Fruit fly (Drosophila melanogaster) whole organism, embryonic: Measurements from ENCODE around the gene Drs.

ENCODE experiments used
- CG10274 ChIP-seq: fragments of 200-800 bp; sonication (Bioruptor generic); optimal IDR thresholded peaks from 3 replicates; lab custom pipeline; 2017; ENCODE audit warnings: missing biosample characterization, mild to moderate bottlenecking, missing genetic modification characterization
- CG10979 ChIP-seq: fragments of 200-800 bp; sonication (Bioruptor generic); optimal IDR thresholded peaks from 2 replicates; lab custom pipeline; 2018; ENCODE audit warnings: missing biosample characterization, mild to moderate bottlenecking, missing genetic modification characterization, moderate library complexity
- CG12769 ChIP-seq: fragments of 200-800 bp; sonication (Bioruptor generic); optimal IDR thresholded peaks from 2 replicates; lab custom pipeline; 2019; ENCODE audit warnings: missing biosample characterization, mild to moderate bottlenecking, missing genetic modification characterization, moderate library complexity
- CG14710 ChIP-seq: fragments of 200-800 bp; sonication (Bioruptor generic); optimal IDR thresholded peaks from 3 replicates; lab custom pipeline; 2019; ENCODE audit warnings: missing biosample characterization, mild to moderate bottlenecking, missing genetic modification characterization, moderate library complexity
- CG15479 ChIP-seq: fragments of 200-800 bp; sonication (Bioruptor generic); optimal IDR thresholded peaks from 3 replicates; lab custom pipeline; 2019; ENCODE audit warnings: missing biosample characterization, mild to moderate bottlenecking, missing genetic modification characterization, moderate library complexity
- CG1603 ChIP-seq: fragments of 200-800 bp; sonication (Bioruptor generic); optimal IDR thresholded peaks from 2 replicates; lab custom pipeline; 2019; ENCODE audit warnings: missing biosample characterization, mild to moderate bottlenecking, missing genetic modification characterization, moderate library complexity
- CG1647 ChIP-seq: fragments of 200-800 bp; sonication (Bioruptor generic); optimal IDR thresholded peaks from 3 replicates; lab custom pipeline; 2016; ENCODE audit warnings: missing biosample characterization, missing genetic modification characterization
- CG17829 ChIP-seq: fragments of 200-800 bp; optimal IDR thresholded peaks from 2 replicates; lab custom pipeline; 2019; ENCODE audit warnings: missing biosample characterization, mild to moderate bottlenecking, missing genetic modification characterization, moderate library complexity
- CG18619 ChIP-seq: fragments of 200-800 bp; sonication (Bioruptor generic); optimal IDR thresholded peaks from 3 replicates; lab custom pipeline; 2017; ENCODE audit warnings: missing biosample characterization, mild to moderate bottlenecking, missing genetic modification characterization
- CG2199 ChIP-seq: fragments of 200-800 bp; sonication (Bioruptor generic); IDR thresholded peaks from 3 replicates; pipeline ENCODE4 v1.3.6; 2022; ENCODE audit warnings: missing biosample characterization, missing genetic modification characterization
- CG31224 ChIP-seq: fragments of 200-800 bp; sonication (Bioruptor generic); IDR thresholded peaks from 2 replicates; pipeline ENCODE4 v1.3.6; 2022; ENCODE audit warnings: missing biosample characterization, missing genetic modification characterization
- CG31388 ChIP-seq: fragments of 200-800 bp; sonication (Bioruptor generic); optimal IDR thresholded peaks from 2 replicates; lab custom pipeline; 2016; ENCODE audit warnings: missing biosample characterization, missing genetic modification characterization
- CG4360 ChIP-seq: fragments of 200-800 bp; sonication (Bioruptor generic); IDR thresholded peaks from 2 replicates; pipeline ENCODE4 v1.3.6; 2022; ENCODE audit warnings: missing biosample characterization, missing genetic modification characterization
- CG4424 ChIP-seq: fragments of 200-800 bp; sonication (Bioruptor generic); optimal IDR thresholded peaks from 3 replicates; lab custom pipeline; 2016; ENCODE audit warnings: missing biosample characterization, missing genetic modification characterization
- CG6654 ChIP-seq: fragments of 200-800 bp; sonication (Bioruptor generic); optimal IDR thresholded peaks from 2 replicates; lab custom pipeline; 2017; ENCODE audit warnings: missing biosample characterization, mild to moderate bottlenecking, missing genetic modification characterization
- CG6689 ChIP-seq: fragments of 200-800 bp; sonication (Bioruptor generic); IDR thresholded peaks from 2 replicates; pipeline ENCODE4 v1.3.6; 2022; ENCODE audit warnings: missing biosample characterization, missing genetic modification characterization
- CG8388 ChIP-seq: fragments of 200-800 bp; sonication (Bioruptor generic); optimal IDR thresholded peaks from 2 replicates; lab custom pipeline; 2019; ENCODE audit warnings: missing biosample characterization, mild to moderate bottlenecking, missing genetic modification characterization, moderate library complexity
- CG9727 ChIP-seq: fragments of 200-800 bp; sonication (Bioruptor generic); optimal IDR thresholded peaks from 3 replicates; lab custom pipeline; 2017; ENCODE audit warnings: missing biosample characterization, mild to moderate bottlenecking, missing genetic modification characterization
- CTCF ChIP-seq: fragments of 200-800 bp; sonication (Bioruptor generic); optimal IDR thresholded peaks from 2 replicates; lab custom pipeline; 2017; ENCODE audit warnings: missing biosample characterization, mild to moderate bottlenecking, missing genetic modification characterization, moderate library complexity
- CkIIα-i1 ChIP-seq: fragments of 200-800 bp; sonication (Bioruptor generic); IDR thresholded peaks from 2 replicates; pipeline ENCODE4 v1.3.6; 2022; ENCODE audit warnings: missing biosample characterization, missing genetic modification characterization
- Fer2 ChIP-seq: fragments of 200-800 bp; sonication (Bioruptor generic); optimal IDR thresholded peaks from 2 replicates; lab custom pipeline; 2018; ENCODE audit warnings: missing biosample characterization, mild to moderate bottlenecking, missing genetic modification characterization, moderate library complexity
- Nf-YA ChIP-seq: fragments of 200-800 bp; sonication (Bioruptor generic); IDR thresholded peaks from 2 replicates; pipeline ENCODE4 v1.3.6; 2022; ENCODE audit warnings: missing biosample characterization, missing genetic modification characterization
- Optix ChIP-seq: fragments of 200-800 bp; sonication (Bioruptor generic); IDR thresholded peaks from 3 replicates; pipeline ENCODE4 v1.3.6; 2022; ENCODE audit warnings: missing biosample characterization, missing genetic modification characterization
- Sox102F ChIP-seq: fragments of 200-800 bp; sonication (Bioruptor generic); optimal IDR thresholded peaks from 2 replicates; lab custom pipeline; 2018; ENCODE audit warnings: missing biosample characterization, mild to moderate bottlenecking, missing genetic modification characterization, moderate library complexity
- Sry-β ChIP-seq: fragments of 200-800 bp; sonication (Bioruptor generic); optimal IDR thresholded peaks from 2 replicates; lab custom pipeline; 2018; ENCODE audit warnings: missing biosample characterization, mild to moderate bottlenecking, missing genetic modification characterization, moderate library complexity
- Trl ChIP-seq, 3 experiments: fragments of >200 bp in 2 of 3; fragments of 200-800 bp in 1 of 3; sonication (Bioruptor generic) in 1 of 3; optimal IDR thresholded peaks; 2 replicates in 1 of 3; 3 replicates in 2 of 3; lab custom pipeline; 2016 to 2017; ENCODE audit warnings: missing biosample characterization in 1 of 3, missing genetic modification characterization in 1 of 3
- Vsx1 ChIP-seq: fragments of 200-800 bp; sonication (Bioruptor generic); optimal IDR thresholded peaks from 2 replicates; lab custom pipeline; 2017; ENCODE audit warnings: missing biosample characterization, mild to moderate bottlenecking, missing genetic modification characterization, missing genetic modification reagents
- ase ChIP-seq: fragments of 200-800 bp; sonication (Bioruptor generic); IDR thresholded peaks from 3 replicates; pipeline ENCODE4 v1.3.6; 2022; ENCODE audit warnings: missing biosample characterization, missing genetic modification characterization
- ato ChIP-seq: fragments of 200-800 bp; sonication (Bioruptor generic); IDR thresholded peaks from 2 replicates; pipeline ENCODE4 v1.3.6; 2022; ENCODE audit warnings: missing biosample characterization, missing genetic modification characterization; ENCODE audit not compliant: partially characterized antibody
- cad ChIP-seq: fragments of >200 bp; optimal IDR thresholded peaks from 2 replicates; lab custom pipeline; 2017; ENCODE audit warnings: missing biosample characterization, missing genetic modification characterization
- chinmo ChIP-seq: fragments of 200-800 bp; sonication (Bioruptor generic); IDR thresholded peaks from 4 replicates; pipeline ENCODE4 v1.3.6; 2022; ENCODE audit warnings: missing biosample characterization, missing genetic modification characterization; ENCODE audit not compliant: partially characterized antibody
- chn ChIP-seq: fragments of 200-800 bp; sonication (Bioruptor generic); optimal IDR thresholded peaks from 2 replicates; lab custom pipeline; 2016; ENCODE audit warnings: missing biosample characterization, missing genetic modification characterization
- dmrt11E ChIP-seq: fragments of 200-800 bp; sonication (Bioruptor generic); optimal IDR thresholded peaks from 3 replicates; lab custom pipeline; 2018; ENCODE audit warnings: missing biosample characterization, mild to moderate bottlenecking, missing genetic modification characterization, moderate library complexity
- dpn ChIP-seq, 2 experiments: fragments of 200-800 bp; sonication (Bioruptor generic); optimal IDR thresholded peaks; 3 replicates each; lab custom pipeline; 2016; ENCODE audit warnings: missing biosample characterization in 2 of 2, missing genetic modification characterization in 2 of 2
- fd96Cb ChIP-seq: fragments of 200-800 bp; sonication (Bioruptor generic); optimal IDR thresholded peaks from 2 replicates; lab custom pipeline; 2018; ENCODE audit warnings: missing biosample characterization, mild to moderate bottlenecking, missing genetic modification characterization, moderate library complexity
- gce ChIP-seq: fragments of 200-800 bp; sonication (Bioruptor generic); IDR thresholded peaks from 3 replicates; pipeline ENCODE4 v1.3.6; 2022; ENCODE audit warnings: missing biosample characterization, missing genetic modification characterization
- grau ChIP-seq: fragments of 200-800 bp; optimal IDR thresholded peaks from 3 replicates; lab custom pipeline; 2019; ENCODE audit warnings: missing biosample characterization, mild to moderate bottlenecking, missing genetic modification characterization, moderate library complexity
- insv ChIP-seq, 2 experiments: fragments of 200-800 bp; sonication (Bioruptor generic); optimal IDR thresholded peaks; 3 replicates each; lab custom pipeline; 2016 to 2018; ENCODE audit warnings: missing biosample characterization in 2 of 2, missing genetic modification characterization in 2 of 2
- kni ChIP-seq: fragments of 200-800 bp; sonication (Bioruptor generic); optimal IDR thresholded peaks from 3 replicates; lab custom pipeline; 2017; ENCODE audit warnings: mild to moderate bottlenecking, missing biosample characterization, missing genetic modification reagents, missing genetic modification characterization
- nmo ChIP-seq: fragments of 200-800 bp; sonication (Bioruptor generic); optimal IDR thresholded peaks from 2 replicates; lab custom pipeline; 2018; ENCODE audit warnings: missing biosample characterization, mild to moderate bottlenecking, missing genetic modification characterization, moderate library complexity
- nom ChIP-seq: fragments of 200-800 bp; sonication (Bioruptor generic); optimal IDR thresholded peaks from 2 replicates; lab custom pipeline; 2017; ENCODE audit warnings: missing biosample characterization, missing genetic modification characterization, mild to moderate bottlenecking, moderate library complexity, missing genetic modification reagents
- org-1 ChIP-seq: fragments of 200-800 bp; sonication (Bioruptor generic); optimal IDR thresholded peaks from 2 replicates; lab custom pipeline; 2017; ENCODE audit warnings: missing biosample characterization, missing genetic modification characterization
- phol ChIP-seq: fragments of 200-800 bp; sonication (Bioruptor generic); optimal IDR thresholded peaks from 3 replicates; lab custom pipeline; 2018; ENCODE audit warnings: missing biosample characterization, mild to moderate bottlenecking, missing genetic modification characterization, moderate library complexity
- pum ChIP-seq: fragments of 200-800 bp; sonication (Bioruptor generic); optimal IDR thresholded peaks from 2 replicates; lab custom pipeline; 2016; ENCODE audit warnings: missing biosample characterization, missing genetic modification characterization
- rib ChIP-seq: fragments of 200-800 bp; sonication (Bioruptor generic); IDR thresholded peaks from 2 replicates; pipeline ENCODE4 v1.3.6; 2022; ENCODE audit warnings: missing biosample characterization, missing genetic modification characterization
- trh ChIP-seq: fragments of 200-800 bp; sonication (Bioruptor generic); optimal IDR thresholded peaks from 2 replicates; lab custom pipeline; 2016; ENCODE audit warnings: missing biosample characterization, missing genetic modification characterization
- zen ChIP-seq: fragments of 200-800 bp; sonication (Bioruptor generic); optimal IDR thresholded peaks from 3 replicates; lab custom pipeline; 2018; ENCODE audit warnings: missing biosample characterization, mild to moderate bottlenecking, missing genetic modification characterization, moderate library complexity

Drs gene

DNA sequence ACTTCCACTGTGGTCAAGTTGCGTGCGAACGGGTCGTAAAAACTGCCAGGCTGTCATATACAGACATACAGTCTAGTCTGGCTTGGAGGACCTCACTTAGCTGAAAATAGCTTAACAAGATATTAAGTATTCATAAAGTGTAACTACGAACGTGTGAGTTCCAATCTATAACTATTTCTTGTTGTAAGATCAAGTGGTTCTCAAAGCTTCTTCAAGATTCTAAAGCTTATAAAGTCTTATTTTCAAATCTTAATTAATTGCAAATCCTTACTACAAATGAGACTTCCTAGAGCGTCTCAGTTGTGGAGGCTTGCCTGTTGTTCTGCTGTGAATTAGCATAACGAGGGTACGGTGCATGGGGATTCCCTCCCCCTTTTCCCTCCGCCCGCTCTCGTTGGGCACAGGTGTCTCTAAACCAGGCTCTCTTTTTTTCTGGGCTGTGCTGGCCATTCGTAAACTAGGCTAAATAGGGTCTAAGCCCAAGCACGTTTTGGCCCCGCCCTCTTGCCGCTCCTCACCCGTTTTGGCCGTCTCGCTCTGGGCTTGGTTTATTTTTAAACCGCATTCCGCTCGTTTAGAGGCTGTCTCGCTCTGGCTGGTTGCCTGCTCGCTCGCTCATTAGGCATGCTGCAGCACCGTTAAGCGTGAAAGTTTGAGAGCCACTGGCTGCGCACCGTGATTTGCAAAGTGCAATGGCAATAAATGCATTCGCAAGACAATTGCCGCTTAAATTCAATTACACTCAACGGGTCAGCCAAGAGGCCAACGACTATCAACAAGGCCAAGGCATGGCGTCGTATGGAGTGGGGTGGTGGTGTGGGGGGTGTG lies 31.1 kb upstream of the Drs start (continued):
- TF ChIP-seq pum (GFP tag; lab: Kevin White, UChicago): no peak
- TF ChIP-seq Trl (optimal IDR thresholded peaks at IDR 0.05; lab: Kevin White, UChicago): no peak
- TF ChIP-seq Trl (GFP tag; optimal IDR thresholded peaks at IDR 0.05; lab: Kevin White, UChicago): no peak
- TF ChIP-seq Nf-YA (GFP tag; lab: Robert Waterston, UW): no peak
- no peak for TF ChIP-seq Fer2 (tag; lab: Kevin White, UChicago)
- no peak for TF ChIP-seq CG1647 (GFP tag; lab: Kevin White, UChicago)
- no peak for TF ChIP-seq rib (GFP tag; lab: Robert Waterston, UW)
- TF ChIP-seq CG31224 (GFP tag; lab: Robert Waterston, UW): no peak
- TF ChIP-seq chn: no peak
- TF ChIP-seq nom (GFP tag; lab: Kevin White, UChicago): peak; percentile 31
- TF ChIP-seq org-1 (GFP tag; lab: Kevin White, UChicago): no peak
- no peak for TF ChIP-seq nmo (GFP tag; lab: Kevin White, UChicago)
- no peak for TF ChIP-seq dpn (GFP tag; optimal IDR thresholded peaks at IDR 0.05; lab: Kevin White, UChicago)
- TF ChIP-seq CG17829: no peak
- TF ChIP-seq Sry-β: no peak
- TF ChIP-seq CG10274 (GFP tag; lab: Kevin White, UChicago): no peak
- no peak for TF ChIP-seq CG18619 (GFP tag; lab: Kevin White, UChicago)
- no peak for TF ChIP-seq CkIIα-i1 (GFP tag; lab: Robert Waterston, UW)
- TF ChIP-seq trh (GFP tag; lab: Kevin White, UChicago): no peak
- no peak for TF ChIP-seq Vsx1 (GFP tag; lab: Kevin White, UChicago)
- TF ChIP-seq CG31388: no peak
- TF ChIP-seq CG14710 (tag; lab: Kevin White, UChicago): no peak
- TF ChIP-seq chinmo (GFP tag; lab: Robert Waterston, UW): peak; percentile 77; the same call in 2 of the 4 replicates
- TF ChIP-seq CG1603 (tag; lab: Kevin White, UChicago): no peak
- TF ChIP-seq ato (GFP tag; lab: Robert Waterston, UW): 0 out of 2 replicates have a peak, but pooled peaks have one; percentile 25
- TF ChIP-seq CTCF (GFP tag; lab: Kevin White, UChicago): no peak
- no peak for TF ChIP-seq CG12769

DNA sequence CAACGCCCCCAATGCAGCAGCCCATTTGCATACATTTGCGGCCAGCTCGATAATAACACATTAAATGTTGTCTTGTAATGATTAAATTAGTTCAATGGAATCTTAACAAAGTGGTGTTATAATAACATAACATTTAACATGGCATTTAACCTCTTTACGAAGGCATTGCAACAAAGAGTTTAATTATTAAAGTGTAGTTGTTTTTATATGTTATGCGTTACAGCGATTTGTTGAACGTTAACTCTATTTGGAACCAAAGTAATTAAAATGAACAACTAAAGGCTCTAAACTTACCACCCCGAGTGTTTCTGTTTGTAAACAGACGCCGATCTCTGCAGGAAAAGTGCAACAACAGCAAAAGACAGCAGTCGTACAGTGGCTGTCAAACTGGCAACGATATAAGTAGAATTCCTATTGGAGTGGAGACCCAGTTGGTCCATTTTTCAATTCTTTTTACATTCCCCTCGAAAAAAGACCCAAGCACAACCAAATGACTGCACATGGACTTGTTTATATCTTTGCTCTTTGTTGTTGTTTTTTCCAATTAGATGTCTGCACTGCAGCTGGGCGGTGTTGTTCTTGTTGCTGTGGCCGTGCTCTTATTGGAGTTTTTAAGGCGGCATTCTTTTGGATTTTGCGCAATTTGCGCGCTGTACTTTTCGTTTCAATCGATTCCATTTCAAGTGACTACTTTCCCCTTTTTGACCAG lies 30.3 kb upstream of the Drs start:
- peak; percentile 93 for TF ChIP-seq CG6654 (GFP tag; lab: Kevin White, UChicago)
- TF ChIP-seq CG2199 (GFP tag; lab: Robert Waterston, UW): 0 out of 3 replicates have a peak, but pooled peaks have one; percentile 41
- TF ChIP-seq CG4360 (GFP tag; lab: Robert Waterston, UW): peak; percentile 92
- TF ChIP-seq CG6689: 0 out of 2 replicates have a peak, but pooled peaks have one; percentile 18
- TF ChIP-seq Sox102F: peak; percentile 9
- peak; percentile 47 for TF ChIP-seq zen (tag; lab: Kevin White, UChicago)
- TF ChIP-seq CG9727 (GFP tag; lab: Kevin White, UChicago): peak; percentile 11
- TF ChIP-seq ase (GFP tag; lab: Robert Waterston, UW): 0 out of 3 replicates have a peak, but pooled peaks have one; percentile 24
- peak; percentile 2 for TF ChIP-seq grau
- peak; percentile 16 for TF ChIP-seq CG1603 (tag; lab: Kevin White, UChicago)
- TF ChIP-seq kni (GFP tag; lab: Kevin White, UChicago): no peak
- peak; percentile 30 for TF ChIP-seq dmrt11E (tag; lab: Kevin White, UChicago)
- no peak for TF ChIP-seq Optix (GFP tag; lab: Robert Waterston, UW)
- peak; percentile 19 for TF ChIP-seq CG15479 (GFP tag; lab: Kevin White, UChicago)
- TF ChIP-seq fd96Cb: peak; percentile 2
- peak; percentile 28 for TF ChIP-seq CG8388
- peak; percentile 97 to 99 for TF ChIP-seq insv (GFP tag; optimal IDR thresholded peaks at IDR 0.05; lab: Kevin White, UChicago)
- peak; percentile 28 for TF ChIP-seq CG14710 (tag; lab: Kevin White, UChicago)
- TF ChIP-seq phol (tag; lab: Kevin White, UChicago): peak; percentile 33
- peak; percentile 7 for TF ChIP-seq CG4424
- peak; percentile 36 for TF ChIP-seq CG10979
- TF ChIP-seq gce: no peak
- peak; percentile 48 for TF ChIP-seq cad (GFP tag; lab: Kevin White, UChicago)
